Fruit fly (Drosophila melanogaster): Measurements from ENCODE around the gene CG34177.

CG34177 gene

DNA sequence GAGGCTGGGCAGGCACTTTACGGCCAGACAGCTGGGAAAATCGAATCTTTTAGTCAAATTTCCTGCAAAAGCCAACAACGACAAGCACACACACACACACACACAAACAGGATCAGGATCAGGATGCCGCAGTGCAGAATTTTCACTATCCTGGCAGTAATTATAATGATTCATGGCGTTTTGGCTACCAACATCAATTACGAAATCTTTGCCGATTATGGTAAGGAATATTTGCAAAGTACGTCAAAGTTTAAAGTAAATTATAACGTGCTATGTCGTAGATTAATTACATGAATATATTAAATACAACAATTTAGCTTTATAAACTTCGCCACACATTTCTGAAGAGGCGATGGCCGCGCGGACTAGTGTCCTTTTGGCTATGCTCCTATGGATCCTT is at the start of gene CG34177, which contains the start of gene CG34178:
TSS of gene CG34177 (plus strand) at position 301 of the 400 bp plus-strand sequence.
TSS of gene CG34178 (plus strand) at position 301 of the 400 bp plus-strand sequence.
- TF ChIP-seq YL-1 (GFP tag; optimal IDR thresholded peaks at IDR 0.05) (no peak), CG15011 (GFP tag; optimal IDR thresholded peaks at IDR 0.05) (no peak), CG30431 (GFP tag; optimal IDR thresholded peaks at IDR 0.05) (no peak), CG8281 (tag; optimal IDR thresholded peaks at IDR 0.05) (no peak), zen (tag; optimal IDR thresholded peaks at IDR 0.05) (no peak), D (optimal IDR thresholded peaks at IDR 0.05) (no peak), D (GFP tag; optimal IDR thresholded peaks at IDR 0.05) (no peak), Rx (GFP tag; IDR thresholded peaks at IDR 0.05) (no peak), crp (GFP tag; optimal IDR thresholded peaks at IDR 0.05) (no peak), TFAM (GFP tag; optimal IDR thresholded peaks at IDR 0.05) (no peak), CG4820 (GFP tag; optimal IDR thresholded peaks at IDR 0.05) (no peak), HLH3B (GFP tag; IDR thresholded peaks at IDR 0.05) (no peak), CG12071 (GFP tag; optimal IDR thresholded peaks at IDR 0.05) (no peak), Dp (GFP tag; optimal IDR thresholded peaks at IDR 0.05) (no peak), br (optimal IDR thresholded peaks at IDR 0.05) (no peak), pum (GFP tag; optimal IDR thresholded peaks at IDR 0.05) (no peak), prd (optimal IDR thresholded peaks at IDR 0.05) (no peak), prd (GFP tag; IDR thresholded peaks at IDR 0.05) (no peak), insv (GFP tag; optimal IDR thresholded peaks at IDR 0.05) (no peak), E2f2 (GFP tag; IDR thresholded peaks at IDR 0.05) (no peak), CG16813 (GFP tag; IDR thresholded peaks at IDR 0.05; ENCODE audit: partially characterized antibody) (no peak), Lpt (GFP tag; optimal IDR thresholded peaks at IDR 0.05) (no peak)

DNA sequence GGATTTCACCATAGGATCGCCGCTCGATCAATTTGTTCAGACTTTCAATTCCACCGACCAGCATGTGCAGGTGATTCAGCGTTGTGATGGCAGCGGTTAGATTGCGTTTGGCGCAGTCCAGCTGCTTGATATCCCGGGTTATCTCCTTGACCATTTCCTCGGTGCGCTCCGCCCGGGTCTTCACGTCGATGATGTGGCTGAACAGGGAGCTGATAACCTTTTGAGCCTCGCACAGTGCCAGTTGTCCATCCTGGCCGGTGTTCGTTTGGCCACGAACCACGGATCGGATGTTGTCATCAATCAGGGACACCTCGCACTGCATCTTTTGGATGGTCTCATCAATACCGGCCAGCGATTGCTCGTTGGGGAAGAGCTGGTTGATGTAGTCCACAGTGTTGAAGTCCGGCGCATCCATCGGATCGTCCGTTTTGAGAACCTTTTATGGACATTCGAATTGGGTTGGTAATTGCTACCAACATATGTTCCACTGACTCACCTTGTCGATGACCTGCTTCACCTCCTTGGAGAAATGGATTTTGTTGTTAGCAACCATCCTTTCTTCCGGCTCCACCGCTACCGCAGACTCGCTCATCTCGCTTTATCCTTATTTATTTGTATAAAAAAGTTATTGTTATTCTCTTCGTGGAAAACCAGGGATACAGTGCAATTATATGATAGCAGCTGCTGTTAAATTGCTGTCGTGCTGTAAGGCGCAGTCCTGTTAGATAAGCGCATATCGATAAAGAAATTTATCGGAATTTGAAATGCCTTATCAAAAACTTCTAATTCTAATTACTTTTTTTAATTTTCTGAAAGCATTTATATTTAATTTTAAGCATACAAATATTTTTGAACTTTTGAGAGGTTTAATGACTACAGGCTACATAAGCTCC is 48.1 kb upstream of the CG34177 start, which contains the start of gene Vps53:
TSS of gene Vps53 (minus strand) at position 676 of the 893 bp plus-strand sequence.
- TF ChIP-seq chinmo (GFP tag; IDR thresholded peaks at IDR 0.05; ENCODE audit: partially characterized antibody) (0 out of 4 replicates have a peak, but pooled peaks have one; percentile 55), sna (GFP tag; IDR thresholded peaks at IDR 0.05; ENCODE audit: partially characterized antibody) (no peak), yki (optimal IDR thresholded peaks at IDR 0.05) (no peak), vvl (GFP tag; IDR thresholded peaks at IDR 0.05) (no peak), ro (GFP tag; IDR thresholded peaks at IDR 0.05) (no peak), Dref (GFP tag; IDR thresholded peaks at IDR 0.05) (peak; percentile 69), Hey (tag; optimal IDR thresholded peaks at IDR 0.05) (no peak), Bgb (GFP tag; IDR thresholded peaks at IDR 0.05; ENCODE audit: partially characterized antibody) (peak; percentile 20; the same call in 1 of the 2 replicates), CG3407 (GFP tag; optimal IDR thresholded peaks at IDR 0.05) (no peak), trem (tag; optimal IDR thresholded peaks at IDR 0.05) (peak; percentile 26), CG9609 (GFP tag; optimal IDR thresholded peaks at IDR 0.05) (no peak), CG7928 (GFP tag; optimal IDR thresholded peaks at IDR 0.05) (peak; percentile 88), cato (GFP tag; optimal IDR thresholded peaks at IDR 0.05; ENCODE audit: borderline replicate concordance) (no peak), amos (GFP tag; IDR thresholded peaks at IDR 0.05; ENCODE audit: partially characterized antibody) (peak; percentile 30; the same call in 1 of the 2 replicates), tgo (GFP tag; IDR thresholded peaks at IDR 0.05) (no peak), E2f2 (GFP tag; IDR thresholded peaks at IDR 0.05) (peak; percentile 87), CG4707 (GFP tag; optimal IDR thresholded peaks at IDR 0.05) (no peak), CG16813 (GFP tag; IDR thresholded peaks at IDR 0.05; ENCODE audit: partially characterized antibody) (peak; percentile 32; the same call in 1 of the 3 replicates), Usf (GFP tag; optimal IDR thresholded peaks at IDR 0.05) (no peak), zen2 (GFP tag; IDR thresholded peaks at IDR 0.05; ENCODE audit: partially characterized antibody) (no peak), Stat92E (GFP tag; optimal IDR thresholded peaks at IDR 0.05) (peak in 1 of 3 experiments; percentile 26), vnd (GFP tag; IDR thresholded peaks at IDR 0.05; ENCODE audit: partially characterized antibody) (no peak), Med (GFP tag) (peak; percentile 20), CkIIα-i1 (GFP tag; IDR thresholded peaks at IDR 0.05) (no peak), Pdp1 (GFP tag; optimal IDR thresholded peaks at IDR 0.05) (peak in 1 of 2 experiments; percentile 82), CG2116 (GFP tag; optimal IDR thresholded peaks at IDR 0.05) (peak; percentile 30), CG30020 (tag; optimal IDR thresholded peaks at IDR 0.05) (no peak), fu2 (GFP tag; optimal IDR thresholded peaks at IDR 0.05) (no peak)

Measured in whole organism, embryonic.